Worm (Caenorhabditis elegans): ENCODE results near the gene taf-2.

DNA sequence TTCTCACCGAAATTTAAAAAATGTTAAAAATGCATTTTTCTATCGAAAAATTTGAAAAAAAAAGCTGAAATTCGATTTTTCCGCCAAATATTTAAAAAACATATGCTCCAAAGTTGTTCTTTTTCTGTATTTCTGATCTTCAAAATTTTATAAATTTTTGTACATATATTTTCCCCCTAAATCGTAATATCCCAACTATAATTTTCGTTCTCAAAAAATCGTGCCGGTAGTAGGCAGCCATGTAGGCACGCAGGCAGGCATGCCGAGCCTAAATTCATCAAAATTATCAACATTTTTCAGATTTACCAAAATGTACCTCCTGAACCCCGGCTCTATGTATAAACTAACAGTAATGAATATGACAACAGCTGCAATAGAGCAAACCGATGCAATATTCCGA, 28.5 kb downstream of the taf-2 start, which contains the start of gene sre-5:
- TF ChIP-seq ztf-23 (GFP tag; IDR thresholded peaks at IDR 0.05) = no peak
- TF ChIP-seq flt-1 (GFP tag; IDR thresholded peaks at IDR 0.05) = no peak
- TF ChIP-seq ztf-29 (GFP tag; IDR thresholded peaks at IDR 0.05) = no peak
- TF ChIP-seq med-1 (GFP tag; optimal IDR thresholded peaks at IDR 0.05; ENCODE audit: insufficient read depth) = no peak
- no peak for TF ChIP-seq cog-1 (tag; optimal IDR thresholded peaks at IDR 0.05)
- TF ChIP-seq T22C8.4 (GFP tag; IDR thresholded peaks at IDR 0.05) = no peak

Data from whole organism, midembryonic.